Worm (Caenorhabditis elegans): ENCODE measurements around the gene C28A5.2.
A peak's percentile ranks its signal among the peaks of the same experiment; 100 is the strongest.

C28A5.2 gene

DNA sequence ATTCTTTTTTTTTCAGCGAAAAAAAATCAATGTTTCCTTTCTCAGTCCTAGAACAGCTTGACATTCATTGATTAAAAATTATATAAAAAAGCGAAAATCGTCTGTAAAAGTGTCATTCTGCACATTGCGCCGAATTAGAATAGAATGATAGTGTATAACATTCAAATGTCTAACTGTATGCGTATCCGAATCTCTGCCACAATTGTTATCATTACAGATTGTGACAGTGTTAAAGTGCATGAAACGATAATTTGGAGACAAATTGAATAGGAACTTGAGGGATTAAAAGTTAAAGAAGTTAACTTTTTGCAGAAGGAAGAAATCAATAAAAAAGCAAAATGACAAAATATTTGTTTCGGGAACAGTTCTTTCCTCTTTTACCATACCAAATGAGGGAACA lies 29.0 kb upstream of the C28A5.2 start:
- TF ChIP-seq B0035.1 (tag; optimal IDR thresholded peaks at IDR 0.05) (no peak), nhr-80 (tag; optimal IDR thresholded peaks at IDR 0.05) (peak; percentile 72), ztf-26 (tag; optimal IDR thresholded peaks at IDR 0.05) (no peak), lin-54 (GFP tag; optimal IDR thresholded peaks at IDR 0.05) (no peak)

DNA sequence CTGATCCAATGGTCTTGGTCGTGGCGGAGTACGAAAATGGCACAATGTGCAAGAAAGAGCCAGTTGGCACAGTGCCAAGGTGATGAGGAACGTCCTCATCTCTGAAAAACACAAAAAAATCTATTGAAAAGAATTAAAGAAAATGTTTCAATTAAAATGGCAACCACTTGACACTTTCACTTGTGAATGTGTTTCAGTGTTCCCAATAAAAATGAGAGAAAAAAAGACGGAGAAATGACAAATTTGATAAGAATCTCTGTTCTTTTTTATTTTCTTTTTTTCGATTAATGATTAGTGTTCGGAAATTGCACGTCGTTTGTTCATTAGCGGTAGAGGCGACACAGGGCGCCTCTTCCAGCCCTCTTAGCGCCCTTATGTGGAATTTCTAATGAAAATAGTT lies 27.9 kb upstream of the C28A5.2 start, which contains the start of gene ndg-4:
TSS of gene ndg-4 (minus strand) at position 101 of the 400 bp plus-strand sequence.
- TF ChIP-seq lsl-1 (GFP tag; optimal IDR thresholded peaks at IDR 0.05) (no peak), lsy-27 (tag; optimal IDR thresholded peaks at IDR 0.05; ENCODE audit: borderline replicate concordance, insufficient read depth) (no peak), K12H6.12 (tag; optimal IDR thresholded peaks at IDR 0.05) (no peak), lir-1 (GFP tag; conservative IDR thresholded peaks at IDR 0.05) (no peak), madf-8 (GFP tag; conservative IDR thresholded peaks at IDR 0.05) (no peak), ztf-22 (GFP tag; optimal IDR thresholded peaks at IDR 0.05) (no peak), madf-3 (GFP tag; IDR thresholded peaks at IDR 0.05) (no peak), F49E8.2 (tag; optimal IDR thresholded peaks at IDR 0.05; ENCODE audit: insufficient read depth) (no peak), nhr-90 (tag; optimal IDR thresholded peaks at IDR 0.05) (no peak), F57A8.1 (GFP tag; optimal IDR thresholded peaks at IDR 0.05) (no peak), egl-18 (GFP tag; IDR thresholded peaks at IDR 0.05) (no peak), Y56A3A.18 (GFP tag; IDR thresholded peaks at IDR 0.05) (no peak), tbx-9 (tag; optimal IDR thresholded peaks at IDR 0.05; ENCODE audit: borderline replicate concordance) (no peak), D2030.7 (GFP tag; IDR thresholded peaks at IDR 0.05) (no peak), ceh-79 (tag; optimal IDR thresholded peaks at IDR 0.05) (no peak), mxl-1 (tag; optimal IDR thresholded peaks at IDR 0.05) (no peak), nfyb-1 (GFP tag; IDR thresholded peaks at IDR 0.05) (no peak)

DNA sequence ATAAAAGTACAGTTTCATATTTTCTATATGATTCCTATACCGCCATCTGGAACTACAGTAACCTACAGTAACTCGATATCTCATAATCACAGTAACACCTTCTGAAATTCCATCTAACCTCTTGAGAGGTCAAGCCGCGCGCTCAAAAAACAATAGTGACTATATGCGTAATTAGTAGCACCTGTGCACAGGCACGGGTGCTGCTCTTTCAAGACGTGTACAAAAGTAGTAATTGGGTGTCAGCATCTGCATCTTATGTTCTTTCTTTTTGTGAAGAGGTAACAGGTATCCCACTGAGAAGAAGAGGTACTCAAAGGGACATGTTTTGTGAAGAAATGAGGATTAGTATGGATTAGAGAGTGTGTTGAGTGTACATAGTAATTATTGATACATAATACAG lies 22.0 kb upstream of the C28A5.2 start:
- TF ChIP-seq ceh-27 (GFP tag; optimal IDR thresholded peaks at IDR 0.05) = no peak
- no peak for TF ChIP-seq ceh-40 (GFP tag; IDR thresholded peaks at IDR 0.05)
- no peak for TF ChIP-seq F33H1.4 (GFP tag; IDR thresholded peaks at IDR 0.05)
- TF ChIP-seq T07F8.4 (tag; optimal IDR thresholded peaks at IDR 0.05) = no peak
- no peak for TF ChIP-seq dpff-1 (tag; optimal IDR thresholded peaks at IDR 0.05)
- no peak for TF ChIP-seq B0035.1 (tag; optimal IDR thresholded peaks at IDR 0.05)
- TF ChIP-seq F22D6.2 (tag; optimal IDR thresholded peaks at IDR 0.05) = no peak
- TF ChIP-seq nfya-2 (GFP tag; IDR thresholded peaks at IDR 0.05) = no peak
- no peak for TF ChIP-seq T26A5.8 (tag; optimal IDR thresholded peaks at IDR 0.05)
- TF ChIP-seq snpc-1.1 (tag; optimal IDR thresholded peaks at IDR 0.05; ENCODE audit: insufficient read depth) = no peak
- no peak for TF ChIP-seq lin-35 (GFP tag; optimal IDR thresholded peaks at IDR 0.05)
- no peak for TF ChIP-seq ztf-26 (tag; optimal IDR thresholded peaks at IDR 0.05)
- TF ChIP-seq lag-1 (GFP tag; IDR thresholded peaks at IDR 0.05) = no peak
- TF ChIP-seq attf-5 (GFP tag; optimal IDR thresholded peaks at IDR 0.05) = no peak
- no peak for TF ChIP-seq chd-7 (tag; optimal IDR thresholded peaks at IDR 0.05)
- TF ChIP-seq ztf-6 (GFP tag; IDR thresholded peaks at IDR 0.05) = no peak

ce11 chrIII:4460242-4460641 lies 20.9 kb upstream of the C28A5.2 start:
- TF ChIP-seq B0336.3 (GFP tag; IDR thresholded peaks at IDR 0.05) = no peak
